Fruit fly (Drosophila melanogaster) whole organism, adult: ENCODE results near the gene CG33301.
A peak's percentile ranks its signal among the peaks of the same experiment; 100 is the strongest.

Experiments used
- CG11617 ChIP-seq: fragments of 200-800 bp; sonication (Bioruptor generic); optimal IDR thresholded peaks from 2 replicates; lab custom pipeline; 2017; ENCODE audit warnings: mild to moderate bottlenecking, missing biosample characterization, missing genetic modification reagents, missing genetic modification characterization
- CG14711 ChIP-seq: fragments of 200-800 bp; sonication (Bioruptor generic); optimal IDR thresholded peaks from 2 replicates; lab custom pipeline; 2018; ENCODE audit warnings: missing biosample characterization, mild to moderate bottlenecking, missing genetic modification characterization, moderate library complexity
- CG1620 ChIP-seq: fragments of 200-800 bp; sonication (Bioruptor generic); optimal IDR thresholded peaks from 2 replicates; lab custom pipeline; 2016; ENCODE audit warnings: missing biosample characterization, missing genetic modification characterization
- CG5204 ChIP-seq: fragments of 200-800 bp; sonication (Bioruptor generic); optimal IDR thresholded peaks from 2 replicates; lab custom pipeline; 2016; ENCODE audit warnings: missing biosample characterization, missing genetic modification characterization
- CG7045 ChIP-seq: fragments of 200-800 bp; sonication (Bioruptor generic); optimal IDR thresholded peaks from 2 replicates; lab custom pipeline; 2017; ENCODE audit warnings: missing biosample characterization, mild to moderate bottlenecking, missing genetic modification characterization
- Crg-1 ChIP-seq: fragments of 200-800 bp; sonication (Bioruptor generic); optimal IDR thresholded peaks from 2 replicates; lab custom pipeline; 2016; ENCODE audit warnings: missing biosample characterization, missing genetic modification characterization
- Hr96 ChIP-seq: fragments of 200-800 bp; sonication (Bioruptor generic); optimal IDR thresholded peaks from 2 replicates; lab custom pipeline; 2016; ENCODE audit warnings: missing biosample characterization, missing genetic modification characterization
- Mnt ChIP-seq: fragments of 200-800 bp; sonication (Bioruptor generic); optimal IDR thresholded peaks from 2 replicates; lab custom pipeline; 2016; ENCODE audit warnings: missing biosample characterization, mild to moderate bottlenecking, missing genetic modification characterization
- bab1 ChIP-seq: fragments of 200-800 bp; sonication (Bioruptor generic); optimal IDR thresholded peaks from 3 replicates; lab custom pipeline; 2019; ENCODE audit warnings: missing biosample characterization, mild to moderate bottlenecking, missing genetic modification characterization, moderate library complexity
- cnc ChIP-seq, 2 experiments: fragments of >200 bp; optimal IDR thresholded peaks; 2 replicates each; lab custom pipeline; 2017
- kay ChIP-seq: fragments of 200-800 bp; sonication (Bioruptor generic); peaks from one replicate; lab custom pipeline; 2016; ENCODE audit warnings: missing biosample characterization, missing genetic modification characterization, borderline replicate concordance
- ovo ChIP-seq: fragments of 200-800 bp; sonication (Bioruptor generic); optimal IDR thresholded peaks from 2 replicates; lab custom pipeline; 2016; ENCODE audit warnings: missing biosample characterization, missing genetic modification characterization
- tj ChIP-seq: fragments of 200-800 bp; sonication (Bioruptor generic); optimal IDR thresholded peaks from 3 replicates; lab custom pipeline; 2017; ENCODE audit warnings: missing biosample characterization, mild to moderate bottlenecking, missing genetic modification characterization, moderate library complexity
- toe ChIP-seq: fragments of 200-800 bp; sonication (Bioruptor generic); optimal IDR thresholded peaks from 2 replicates; lab custom pipeline; 2016; ENCODE audit warnings: missing biosample characterization, missing genetic modification characterization

Gene CG33301

dm6 chr2L:10061276-10061675, 11.9 kb downstream of the CG33301 start:
- TF ChIP-seq CG1620 (GFP tag; lab: Kevin White, UChicago), result no peak
- TF ChIP-seq CG11617 (GFP tag; lab: Kevin White, UChicago), result no peak
- TF ChIP-seq toe, result no peak
- TF ChIP-seq CG7045, result no peak
- peak; percentile 29 for TF ChIP-seq bab1 (GFP tag; lab: Kevin White, UChicago)
- no peak for TF ChIP-seq ovo

dm6 chr2L:10064754-10065153, 15.4 kb downstream of the CG33301 start:
- TF ChIP-seq CG1620 (GFP tag; lab: Kevin White, UChicago) (no peak), toe (no peak), Mnt (GFP tag; lab: Kevin White, UChicago) (no peak), kay (GFP tag; lab: Kevin White, UChicago) (no peak), Crg-1 (GFP tag; lab: Kevin White, UChicago) (no peak), tj (no peak), CG5204 (GFP tag; lab: Kevin White, UChicago) (no peak)

- no peak for TF ChIP-seq CG1620 (GFP tag; lab: Kevin White, UChicago)
- TF ChIP-seq CG14711 (tag; lab: Kevin White, UChicago), result no peak
These were observed 42.9 kb downstream of the CG33301 start, which contains the start of gene CG13133 for dm6 chr2L:10092289-10092688. TSS of gene CG13133 (minus strand) at chr2L:10092389.

- TF ChIP-seq Hr96, result no peak
These were observed 44.4 kb downstream of the CG33301 start, which contains the start of gene CG34109 for dm6 chr2L:10093788-10094187. TSS of gene CG34109 (plus strand) at chr2L:10094088.

dm6 chr2L:10096127-10096526, 46.7 kb downstream of the CG33301 start:
- no peak for TF ChIP-seq CG14711 (tag; lab: Kevin White, UChicago)
- no peak for TF ChIP-seq CG7045
- TF ChIP-seq cnc (optimal IDR thresholded peaks at IDR 0.05; lab: Kevin White, UChicago), result no peak
- no peak for TF ChIP-seq Crg-1 (GFP tag; lab: Kevin White, UChicago)
